Worm (Caenorhabditis elegans) whole organism, L4 larva: ENCODE results near the gene pqbp-1.1.

ENCODE experiments used
- lim-7 ChIP-seq: fragments of 200-800 bp; sonication (Bioruptor generic); IDR thresholded peaks from 2 replicates; pipeline ENCODE4 v1.3.6; 2022; ENCODE audit warnings: missing genetic modification characterization, missing compliant biosample characterization
- madf-9 ChIP-seq: fragments of 200-800 bp; sonication (Bioruptor generic); conservative IDR thresholded peaks from 2 replicates; pipeline ENCODE4 v1.3.6; 2022; ENCODE audit warnings: missing genetic modification reagents, missing genetic modification characterization, missing compliant biosample characterization
- nhr-76 ChIP-seq: fragments of 150-350 bp; optimal IDR thresholded peaks from 2 replicates; lab custom pipeline; 2014; ENCODE audit warnings: missing biosample characterization, missing genetic modification characterization
- nhr-77 ChIP-seq: fragments of 150-350 bp; optimal IDR thresholded peaks from 2 replicates; lab custom pipeline; 2014; ENCODE audit warnings: missing biosample characterization, missing genetic modification characterization
- snpc-1.2 ChIP-seq: fragments of 200-800 bp; sonication (Bioruptor generic); IDR thresholded peaks from 2 replicates; pipeline ENCODE4 v1.3.6; 2022; ENCODE audit warnings: missing genetic modification reagents, missing genetic modification characterization, missing compliant biosample characterization
- snpc-4 ChIP-seq: fragments of 150-350 bp; optimal IDR thresholded peaks from 2 replicates; lab custom pipeline; 2014; ENCODE audit warnings: missing biosample characterization, missing genetic modification characterization
- unc-62 ChIP-seq, 3 experiments: fragments of 150-350 bp in 1 of 3; sonication (generic microtip); optimal IDR thresholded peaks in 2 of 3; peaks in 1 of 3; 1 replicate in 1 of 3; 2 replicates in 2 of 3; lab custom pipeline; 2014 to 2017; ENCODE audit warnings: missing biosample characterization in 3 of 3, missing genetic modification characterization in 3 of 3, missing genetic modification reagents in 3 of 3, missing genotype in 1 of 3

DNA sequence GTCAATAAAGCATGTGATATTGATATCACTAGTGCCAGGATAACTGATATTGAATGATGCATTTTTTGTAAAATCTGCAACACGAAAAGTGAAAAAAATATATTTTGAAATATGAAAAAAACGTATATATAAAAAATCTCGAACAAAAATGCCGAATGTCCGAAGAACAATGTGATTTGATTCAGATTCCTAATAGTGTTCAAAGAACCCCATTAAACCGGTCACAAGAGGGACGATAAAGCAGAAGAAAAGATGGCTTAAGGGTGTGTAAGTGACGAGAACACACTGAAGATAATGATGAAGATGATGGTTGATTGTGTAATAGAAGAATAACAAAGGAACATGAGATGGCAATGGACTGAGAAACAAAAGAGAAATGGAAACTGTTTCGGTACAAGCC lies 26.5 kb upstream of the pqbp-1.1 start, which contains the start of gene T21D12.14:
- no peak for TF ChIP-seq nhr-77 (tag; lab: Kevin White, UChicago)
- TF ChIP-seq snpc-1.2, result no peak
- no peak for TF ChIP-seq nhr-76 (tag; lab: Kevin White, UChicago)
- TF ChIP-seq lim-7 (GFP tag; lab: Robert Waterston, UW), result no peak
- TF ChIP-seq madf-9 (GFP tag; lab: Robert Waterston, UW), result no peak
- no peak for TF ChIP-seq snpc-4 (tag; lab: Kevin White, UChicago)
- peak in 1 of 2 experiments; percentile 89 for TF ChIP-seq unc-62 (GFP tag; optimal IDR thresholded peaks at IDR 0.05 in 1 of 2; lab: Kevin White, UChicago)
- no peak for TF ChIP-seq unc-62 (tag; optimal IDR thresholded peaks at IDR 0.05; lab: Kevin White, UChicago)
